Worm (Caenorhabditis elegans) whole organism, L4/young adult: Measurements from ENCODE around the gene fum-1.

Source experiments
- W03F9.2 ChIP-seq: fragments of 150-350 bp; optimal IDR thresholded peaks from 2 replicates; lab custom pipeline; 2014; ENCODE audit warnings: missing biosample characterization, missing genetic modification characterization
- dao-5 ChIP-seq: sonication (generic microtip); optimal IDR thresholded peaks from 2 replicates; lab custom pipeline; 2016; ENCODE audit warnings: missing genotype, missing genetic modification characterization, moderate library complexity, missing compliant biosample characterization
- him-1 ChIP-seq: sonication (generic microtip); optimal IDR thresholded peaks from 2 replicates; lab custom pipeline; 2016; ENCODE audit warnings: missing genotype, missing genetic modification reagents, missing genetic modification characterization, missing compliant biosample characterization

DNA sequence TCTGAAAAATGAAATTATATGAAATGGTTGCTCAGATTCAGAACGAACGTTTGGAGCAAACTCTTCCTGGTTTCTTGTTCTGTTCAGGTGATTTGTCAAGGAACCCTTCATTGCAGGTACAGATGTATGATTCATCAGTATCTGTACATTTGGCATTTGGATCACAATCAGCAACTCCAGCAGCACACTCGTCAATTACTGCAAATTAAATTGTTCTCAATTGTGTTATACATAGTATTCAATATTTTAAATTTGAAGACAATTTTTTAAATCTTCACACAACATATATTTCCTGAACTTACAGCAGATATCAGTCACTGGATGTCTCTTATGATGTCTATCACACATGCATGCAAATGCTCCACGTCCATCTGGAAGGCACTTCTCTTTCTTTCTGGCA, 19.4 kb downstream of the fum-1 start:
- TF ChIP-seq W03F9.2 (no peak), him-1 (tag; lab: Kevin White, UChicago) (no peak), dao-5 (no peak)
